Worm (Caenorhabditis elegans) whole organism, late embryonic: ENCODE measurements around the gene Y49F6B.8.

ENCODE experiments used
- K09A11.1 ChIP-seq: sonication (generic microtip); optimal IDR thresholded peaks from 2 replicates; lab custom pipeline; 2017; ENCODE audit warnings: antibody characterized with exemption, mild to moderate bottlenecking, missing genetic modification characterization, missing compliant biosample characterization; ENCODE audit not compliant: insufficient read depth
- fkh-10 ChIP-seq: fragments of 150-350 bp; optimal IDR thresholded peaks from 2 replicates; lab custom pipeline; 2014; ENCODE audit warnings: missing biosample characterization, missing genetic modification reagents, missing genetic modification characterization
- fkh-6 ChIP-seq: sonication (generic microtip); optimal IDR thresholded peaks from 2 replicates; lab custom pipeline; 2016; ENCODE audit warnings: missing genetic modification characterization, missing compliant biosample characterization
- hlh-8 ChIP-seq: sonication (generic microtip); optimal IDR thresholded peaks from 2 replicates; lab custom pipeline; 2016; ENCODE audit warnings: missing genotype, missing genetic modification characterization, missing compliant biosample characterization
- unc-55 ChIP-seq: sonication (generic microtip); optimal IDR thresholded peaks from 2 replicates; lab custom pipeline; 2017; ENCODE audit warnings: missing biosample characterization, missing genetic modification reagents, missing genetic modification characterization
- unc-86 ChIP-seq: sonication (generic microtip); optimal IDR thresholded peaks from 2 replicates; lab custom pipeline; 2016; ENCODE audit warnings: missing genetic modification characterization, missing compliant biosample characterization

- no peak for TF ChIP-seq K09A11.1
- no peak for TF ChIP-seq hlh-8
- no peak for TF ChIP-seq unc-55 (GFP tag; lab: Kevin White, UChicago)
- TF ChIP-seq fkh-6: no peak
- no peak for TF ChIP-seq unc-86
- no peak for TF ChIP-seq fkh-10
These were observed 28.0 kb downstream of the Y49F6B.8 start, which contains the start of gene C16C8.11 for ce11 chrII:3453521-3453920.
